Fruit fly (Drosophila melanogaster) whole organism, embryonic: ENCODE measurements around the gene Unr.
A peak's percentile ranks its signal among the peaks of the same experiment; 100 is the strongest.

Source experiments
- Bteb2 ChIP-seq: fragments of 200-800 bp; sonication (Bioruptor generic); optimal IDR thresholded peaks from 2 replicates; lab custom pipeline; 2016; ENCODE audit warnings: missing biosample characterization, missing genetic modification characterization
- CG10431 ChIP-seq: fragments of 200-800 bp; sonication (Bioruptor generic); optimal IDR thresholded peaks from 3 replicates; lab custom pipeline; 2018; ENCODE audit warnings: missing biosample characterization, mild to moderate bottlenecking, missing genetic modification characterization
- CG11093 ChIP-seq: fragments of 200-800 bp; sonication (Bioruptor generic); IDR thresholded peaks from 3 replicates; pipeline ENCODE4 v1.3.6; 2022; ENCODE audit warnings: missing biosample characterization, missing genetic modification characterization
- CG14667 ChIP-seq: fragments of 200-800 bp; sonication (Bioruptor generic); IDR thresholded peaks from 2 replicates; pipeline ENCODE4 v1.3.6; 2022; ENCODE audit warnings: missing biosample characterization, missing genetic modification characterization
- CG14860 ChIP-seq: fragments of 200-800 bp; sonication (Bioruptor generic); IDR thresholded peaks from 3 replicates; pipeline ENCODE4 v1.3.6; 2022; ENCODE audit warnings: missing biosample characterization, missing genetic modification characterization; ENCODE audit not compliant: partially characterized antibody
- CG17385 ChIP-seq: fragments of 200-800 bp; sonication (Bioruptor generic); optimal IDR thresholded peaks from 3 replicates; lab custom pipeline; 2018; ENCODE audit warnings: missing biosample characterization, mild to moderate bottlenecking, missing genetic modification characterization
- CG18764 ChIP-seq: fragments of 200-800 bp; sonication (Bioruptor generic); optimal IDR thresholded peaks from 3 replicates; lab custom pipeline; 2016; ENCODE audit warnings: missing biosample characterization, missing genetic modification characterization
- CG2120 ChIP-seq: fragments of 200-800 bp; sonication (Bioruptor generic); optimal IDR thresholded peaks from 3 replicates; lab custom pipeline; 2016; ENCODE audit warnings: missing biosample characterization, missing genetic modification characterization
- CG2129 ChIP-seq: fragments of 200-800 bp; sonication (Bioruptor generic); IDR thresholded peaks from 2 replicates; pipeline ENCODE4 v1.3.6; 2022; ENCODE audit warnings: missing biosample characterization, missing genetic modification characterization; ENCODE audit not compliant: partially characterized antibody
- CG2875 ChIP-seq: fragments of 200-800 bp; sonication (Bioruptor generic); optimal IDR thresholded peaks from 2 replicates; lab custom pipeline; 2017; ENCODE audit warnings: missing biosample characterization, mild to moderate bottlenecking, missing genetic modification characterization, missing genetic modification reagents
- CG30020 ChIP-seq: fragments of 200-800 bp; optimal IDR thresholded peaks from 2 replicates; lab custom pipeline; 2019; ENCODE audit warnings: missing biosample characterization, mild to moderate bottlenecking, missing genetic modification characterization, moderate library complexity
- CG31388 ChIP-seq: fragments of 200-800 bp; sonication (Bioruptor generic); optimal IDR thresholded peaks from 2 replicates; lab custom pipeline; 2016; ENCODE audit warnings: missing biosample characterization, missing genetic modification characterization
- CG3163 ChIP-seq: fragments of 200-800 bp; sonication (Bioruptor generic); optimal IDR thresholded peaks from 3 replicates; lab custom pipeline; 2016; ENCODE audit warnings: missing biosample characterization, missing genetic modification characterization
- CG32772 ChIP-seq: fragments of 200-800 bp; sonication (Bioruptor generic); IDR thresholded peaks from 2 replicates; pipeline ENCODE4 v1.3.6; 2022; ENCODE audit warnings: missing biosample characterization, missing genetic modification characterization
- CG3281 ChIP-seq: fragments of 200-800 bp; sonication (Bioruptor generic); optimal IDR thresholded peaks from 3 replicates; lab custom pipeline; 2017; ENCODE audit warnings: missing biosample characterization, mild to moderate bottlenecking, missing genetic modification characterization
- CG34422 ChIP-seq: fragments of 200-800 bp; sonication (Bioruptor generic); IDR thresholded peaks from 3 replicates; pipeline ENCODE4 v1.3.6; 2022; ENCODE audit warnings: missing biosample characterization, missing genetic modification characterization
- CG4360 ChIP-seq: fragments of 200-800 bp; sonication (Bioruptor generic); IDR thresholded peaks from 2 replicates; pipeline ENCODE4 v1.3.6; 2022; ENCODE audit warnings: missing biosample characterization, missing genetic modification characterization
- CG7271 ChIP-seq: fragments of 200-800 bp; sonication (Bioruptor generic); optimal IDR thresholded peaks from 2 replicates; lab custom pipeline; 2018; ENCODE audit warnings: missing biosample characterization, mild to moderate bottlenecking, missing genetic modification characterization, moderate library complexity
- CG7372 ChIP-seq: fragments of 200-800 bp; sonication (Bioruptor generic); IDR thresholded peaks from 2 replicates; pipeline ENCODE4 v1.3.6; 2022; ENCODE audit warnings: missing biosample characterization, missing genetic modification characterization
- CG8388 ChIP-seq: fragments of 200-800 bp; sonication (Bioruptor generic); optimal IDR thresholded peaks from 2 replicates; lab custom pipeline; 2019; ENCODE audit warnings: missing biosample characterization, mild to moderate bottlenecking, missing genetic modification characterization, moderate library complexity
- Deaf1 ChIP-seq: fragments of 200-800 bp; optimal IDR thresholded peaks from 3 replicates; lab custom pipeline; 2019; ENCODE audit warnings: missing biosample characterization, mild to moderate bottlenecking, missing genetic modification characterization, moderate library complexity
- Hmx ChIP-seq: fragments of 200-800 bp; sonication (Bioruptor generic); optimal IDR thresholded peaks from 2 replicates; lab custom pipeline; 2016; ENCODE audit warnings: missing biosample characterization, missing genetic modification characterization
- MESR4 ChIP-seq: fragments of 200-800 bp; sonication (Bioruptor generic); optimal IDR thresholded peaks from 2 replicates; lab custom pipeline; 2018; ENCODE audit warnings: missing biosample characterization, mild to moderate bottlenecking, missing genetic modification characterization, moderate library complexity
- MTF-1 ChIP-seq: fragments of 200-800 bp; sonication (Bioruptor generic); optimal IDR thresholded peaks from 2 replicates; lab custom pipeline; 2018; ENCODE audit warnings: missing biosample characterization, mild to moderate bottlenecking, missing genetic modification characterization, borderline replicate concordance
- Meics ChIP-seq: fragments of 200-800 bp; sonication (Bioruptor generic); optimal IDR thresholded peaks from 2 replicates; lab custom pipeline; 2017; ENCODE audit warnings: missing biosample characterization, mild to moderate bottlenecking, missing genetic modification characterization
- PHDP ChIP-seq: fragments of 200-800 bp; sonication (Bioruptor generic); optimal IDR thresholded peaks from 3 replicates; lab custom pipeline; 2018; ENCODE audit warnings: missing biosample characterization, mild to moderate bottlenecking, missing genetic modification characterization, moderate library complexity
- Sin3A ChIP-seq: fragments of >200 bp; optimal IDR thresholded peaks from 2 replicates; lab custom pipeline; 2018
- bab2 ChIP-seq: fragments of 200-800 bp; sonication (Bioruptor generic); optimal IDR thresholded peaks from 2 replicates; lab custom pipeline; 2016; ENCODE audit warnings: missing biosample characterization, missing genetic modification characterization
- bbx ChIP-seq: fragments of 200-800 bp; sonication (Bioruptor generic); IDR thresholded peaks from 2 replicates; pipeline ENCODE4 v1.3.6; 2022; ENCODE audit warnings: missing biosample characterization, missing genetic modification characterization; ENCODE audit not compliant: partially characterized antibody
- chn ChIP-seq: fragments of 200-800 bp; sonication (Bioruptor generic); optimal IDR thresholded peaks from 2 replicates; lab custom pipeline; 2016; ENCODE audit warnings: missing biosample characterization, missing genetic modification characterization
- crp ChIP-seq, 2 experiments: fragments of 200-800 bp; sonication (Bioruptor generic); optimal IDR thresholded peaks; 2 replicates in 1 of 2; 3 replicates in 1 of 2; lab custom pipeline; 2017; ENCODE audit warnings: missing biosample characterization in 2 of 2, missing genetic modification characterization in 2 of 2, mild to moderate bottlenecking in 1 of 2, moderate library complexity in 1 of 2
- dan ChIP-seq: fragments of 200-800 bp; sonication (Bioruptor generic); IDR thresholded peaks from 2 replicates; pipeline ENCODE4 v1.3.6; 2022; ENCODE audit warnings: missing biosample characterization, missing genetic modification characterization
- danr ChIP-seq: fragments of 200-800 bp; sonication (Bioruptor generic); IDR thresholded peaks from 2 replicates; pipeline ENCODE4 v1.3.6; 2022; ENCODE audit warnings: missing biosample characterization, missing genetic modification characterization
- dm ChIP-seq: fragments of 200-800 bp; sonication (Bioruptor generic); optimal IDR thresholded peaks from 3 replicates; lab custom pipeline; 2016; ENCODE audit warnings: missing biosample characterization, missing genetic modification characterization
- dysf ChIP-seq: fragments of 200-800 bp; sonication (Bioruptor generic); IDR thresholded peaks from 3 replicates; pipeline ENCODE4 v1.3.6; 2022; ENCODE audit warnings: missing biosample characterization, missing genetic modification characterization
- h ChIP-seq: fragments of >200 bp; optimal IDR thresholded peaks from 2 replicates; lab custom pipeline; 2017
- hbn ChIP-seq: fragments of 200-800 bp; sonication (Bioruptor generic); IDR thresholded peaks from 2 replicates; pipeline ENCODE4 v1.3.6; 2022; ENCODE audit warnings: missing biosample characterization, missing genetic modification characterization; ENCODE audit not compliant: partially characterized antibody
- jing ChIP-seq: fragments of 200-800 bp; sonication (Bioruptor generic); optimal IDR thresholded peaks from 2 replicates; lab custom pipeline; 2018; ENCODE audit warnings: missing biosample characterization, mild to moderate bottlenecking, missing genetic modification characterization
- lbe ChIP-seq: fragments of 200-800 bp; sonication (Bioruptor generic); optimal IDR thresholded peaks from 2 replicates; lab custom pipeline; 2016; ENCODE audit warnings: missing biosample characterization, mild to moderate bottlenecking, missing genetic modification characterization
- lmd ChIP-seq: fragments of 200-800 bp; sonication (Bioruptor generic); IDR thresholded peaks from 2 replicates; pipeline ENCODE4 v1.3.6; 2022; ENCODE audit warnings: missing biosample characterization, missing genetic modification characterization
- nerfin-1 ChIP-seq: fragments of 200-800 bp; sonication (Bioruptor generic); optimal IDR thresholded peaks from 3 replicates; lab custom pipeline; 2019; ENCODE audit warnings: missing biosample characterization, mild to moderate bottlenecking, missing genetic modification characterization, moderate library complexity
- nom ChIP-seq: fragments of 200-800 bp; sonication (Bioruptor generic); optimal IDR thresholded peaks from 2 replicates; lab custom pipeline; 2017; ENCODE audit warnings: missing biosample characterization, missing genetic modification characterization, mild to moderate bottlenecking, moderate library complexity, missing genetic modification reagents
- p53 ChIP-seq: fragments of 200-800 bp; sonication (Bioruptor generic); optimal IDR thresholded peaks from 2 replicates; lab custom pipeline; 2016; ENCODE audit warnings: missing biosample characterization, missing genetic modification characterization
- pnt ChIP-seq: fragments of 200-800 bp; sonication (Bioruptor generic); optimal IDR thresholded peaks from 3 replicates; lab custom pipeline; 2016; ENCODE audit warnings: missing biosample characterization, missing genetic modification characterization
- pros ChIP-seq: fragments of 200-800 bp; sonication (Bioruptor generic); optimal IDR thresholded peaks from 3 replicates; lab custom pipeline; 2019; ENCODE audit warnings: missing biosample characterization, mild to moderate bottlenecking, missing genetic modification characterization, moderate library complexity
- psq ChIP-seq: fragments of 200-800 bp; sonication (Bioruptor generic); optimal IDR thresholded peaks from 2 replicates; lab custom pipeline; 2017; ENCODE audit warnings: missing biosample characterization, missing genetic modification characterization
- repo ChIP-seq: fragments of 200-800 bp; sonication (Bioruptor generic); optimal IDR thresholded peaks from 2 replicates; lab custom pipeline; 2016; ENCODE audit warnings: missing biosample characterization, missing genetic modification characterization
- sd ChIP-seq: fragments of 200-800 bp; sonication (Bioruptor generic); optimal IDR thresholded peaks from 3 replicates; lab custom pipeline; 2018; ENCODE audit warnings: missing biosample characterization, mild to moderate bottlenecking, missing genetic modification characterization, moderate library complexity
- stc ChIP-seq: fragments of 200-800 bp; sonication (Bioruptor generic); IDR thresholded peaks from 2 replicates; pipeline ENCODE4 v1.3.6; 2022; ENCODE audit warnings: missing biosample characterization, missing genetic modification characterization
- twi ChIP-seq: fragments of 200-800 bp; optimal IDR thresholded peaks from 2 replicates; lab custom pipeline; 2019; ENCODE audit warnings: missing biosample characterization, mild to moderate bottlenecking, missing genetic modification characterization, moderate library complexity

Unr gene

DNA sequence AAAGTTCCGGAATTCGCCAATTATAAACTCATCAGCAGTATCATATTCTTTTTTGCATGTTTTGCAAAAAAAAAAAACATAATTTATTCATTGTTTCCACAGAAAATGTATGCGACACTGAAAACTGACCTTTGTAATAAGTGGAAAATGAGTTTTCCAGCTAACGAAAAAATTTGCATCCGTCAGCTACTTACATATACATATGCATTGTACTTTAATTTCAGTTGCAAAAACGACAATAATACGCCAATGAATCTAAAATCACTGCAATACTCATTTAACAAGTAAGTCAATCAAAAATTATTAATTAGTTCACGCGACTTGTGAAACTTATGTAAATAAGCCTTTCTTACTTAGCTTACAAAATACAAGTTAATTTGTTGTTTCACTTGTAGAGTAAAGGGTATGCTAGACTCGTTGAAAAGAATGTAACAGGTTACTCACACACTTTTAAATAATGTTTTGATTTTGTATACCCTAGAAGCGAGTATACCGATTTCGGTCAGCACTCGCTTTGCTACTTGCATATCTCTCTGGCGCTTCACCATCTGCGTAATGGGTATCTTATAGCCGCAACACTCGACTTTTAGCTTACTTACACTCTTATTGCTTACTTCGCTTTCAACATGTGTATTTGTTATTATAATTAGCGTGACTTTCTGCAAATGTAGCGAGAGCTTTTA lies 43.3 kb downstream of the Unr start (continued):
- no peak for TF ChIP-seq CG2129 (GFP tag; lab: Robert Waterston, UW)
- no peak for TF ChIP-seq hbn (GFP tag; lab: Robert Waterston, UW)
- no peak for TF ChIP-seq Bteb2
- no peak for TF ChIP-seq CG3281 (GFP tag; lab: Kevin White, UChicago)
- no peak for TF ChIP-seq CG2875
- no peak for TF ChIP-seq nerfin-1 (tag; lab: Kevin White, UChicago)
- TF ChIP-seq CG11093: peak; percentile 15; the same call in 1 of the 3 replicates
- no peak for TF ChIP-seq bbx (GFP tag; lab: Robert Waterston, UW)
- peak; percentile 35 for TF ChIP-seq CG17385 (GFP tag; lab: Kevin White, UChicago)
- no peak for TF ChIP-seq MESR4 (GFP tag; lab: Kevin White, UChicago)
- no peak for TF ChIP-seq CG30020
- TF ChIP-seq CG7372: no peak
- TF ChIP-seq lmd: peak; percentile 32; the same call in 1 of the 2 replicates
- peak; percentile 4 for TF ChIP-seq pnt (GFP tag; lab: Kevin White, UChicago)
- no peak for TF ChIP-seq CG10431 (GFP tag; lab: Kevin White, UChicago)
- no peak for TF ChIP-seq h (lab: Kevin White, UChicago)
- TF ChIP-seq Sin3A (lab: Kevin White, UChicago): no peak
- TF ChIP-seq CG7271 (tag; lab: Kevin White, UChicago): no peak
- no peak for TF ChIP-seq repo (GFP tag; lab: Kevin White, UChicago)
- TF ChIP-seq PHDP (tag; lab: Kevin White, UChicago): no peak
- TF ChIP-seq CG31388 (GFP tag; lab: Kevin White, UChicago): no peak
- TF ChIP-seq dan (GFP tag; lab: Robert Waterston, UW): no peak
- peak; percentile 12 for TF ChIP-seq bab2
- TF ChIP-seq CG8388 (GFP tag; lab: Kevin White, UChicago): peak; percentile 26
- no peak for TF ChIP-seq twi (tag; lab: Kevin White, UChicago)
- no peak for TF ChIP-seq Deaf1 (tag; lab: Kevin White, UChicago)
- TF ChIP-seq danr: no peak
- no peak for TF ChIP-seq stc (GFP tag; lab: Robert Waterston, UW)
- TF ChIP-seq lbe (GFP tag; lab: Kevin White, UChicago): peak; percentile 68
- no peak for TF ChIP-seq pros
- no peak for TF ChIP-seq psq (GFP tag; lab: Kevin White, UChicago)
- peak; percentile 40 for TF ChIP-seq chn (GFP tag; lab: Kevin White, UChicago)
- no peak for TF ChIP-seq Meics (GFP tag; lab: Kevin White, UChicago)
- TF ChIP-seq nom (GFP tag; lab: Kevin White, UChicago): no peak
- no peak for TF ChIP-seq jing
- peak; percentile 41 for TF ChIP-seq CG2120 (GFP tag; lab: Kevin White, UChicago)
- no peak for TF ChIP-seq Hmx (GFP tag; lab: Kevin White, UChicago)
- 0 out of 3 replicates have a peak, but pooled peaks have one; percentile 9 for TF ChIP-seq CG34422
- no peak for TF ChIP-seq dm (GFP tag; lab: Kevin White, UChicago)
- TF ChIP-seq CG32772 (GFP tag; lab: Robert Waterston, UW): peak; percentile 50
- no peak for TF ChIP-seq sd (tag; lab: Kevin White, UChicago)
- TF ChIP-seq CG4360 (GFP tag; lab: Robert Waterston, UW): no peak
- no peak for TF ChIP-seq MTF-1 (GFP tag; lab: Kevin White, UChicago)
- TF ChIP-seq crp (GFP tag; optimal IDR thresholded peaks at IDR 0.05; lab: Kevin White, UChicago): no peak
- TF ChIP-seq CG14860: no peak
- TF ChIP-seq CG3163 (GFP tag; lab: Kevin White, UChicago): no peak
- TF ChIP-seq CG14667: no peak
- TF ChIP-seq p53 (GFP tag; lab: Kevin White, UChicago): no peak
- 0 out of 3 replicates have a peak, but pooled peaks have one; percentile 6 for TF ChIP-seq dysf (GFP tag; lab: Robert Waterston, UW)
- TF ChIP-seq CG18764 (GFP tag; lab: Kevin White, UChicago): no peak
